Worm (Caenorhabditis elegans) whole organism, early embryonic: ENCODE results near the gene gldi-4.

Source experiments
- B0310.2 ChIP-seq: sonication (generic microtip); optimal IDR thresholded peaks from 2 replicates; lab custom pipeline; 2016; ENCODE audit warnings: mild to moderate bottlenecking, missing genetic modification characterization, missing compliant biosample characterization
- F13C5.2 ChIP-seq: sonication (generic microtip); optimal IDR thresholded peaks from 2 replicates; lab custom pipeline; 2017; ENCODE audit warnings: mild to moderate bottlenecking, missing genetic modification characterization, inconsistent platforms, missing compliant biosample characterization
- aly-1 ChIP-seq: sonication (generic microtip); optimal IDR thresholded peaks from 2 replicates; lab custom pipeline; 2016; ENCODE audit warnings: missing genetic modification characterization, missing compliant biosample characterization
- ama-1 ChIP-seq: fragments of 150-350 bp; optimal IDR thresholded peaks from 2 replicates; lab custom pipeline; 2014
- ceh-13 ChIP-seq: fragments of 200-800 bp; sonication (Bioruptor generic); optimal IDR thresholded peaks from 2 replicates; lab custom pipeline; 2018; ENCODE audit warnings: mild to moderate bottlenecking, missing genetic modification characterization, missing compliant biosample characterization
- ets-7 ChIP-seq: sonication (generic microtip); optimal IDR thresholded peaks from 2 replicates; lab custom pipeline; 2016; ENCODE audit warnings: missing genotype, missing genetic modification characterization, missing compliant biosample characterization
- flt-1 ChIP-seq: fragments of 200-800 bp; sonication (Bioruptor generic); IDR thresholded peaks from 2 replicates; pipeline ENCODE4 v1.3.6; 2022; ENCODE audit warnings: missing genetic modification characterization, missing compliant biosample characterization
- hmbx-1 ChIP-seq: sonication (generic microtip); optimal IDR thresholded peaks from 2 replicates; lab custom pipeline; 2016; ENCODE audit warnings: mild to moderate bottlenecking, missing genetic modification characterization, missing compliant biosample characterization
- hmg-4 ChIP-seq: fragments of 200-800 bp; sonication (Bioruptor generic); optimal IDR thresholded peaks from 2 replicates; lab custom pipeline; 2018; ENCODE audit warnings: mild to moderate bottlenecking, missing genetic modification characterization, missing compliant biosample characterization
- hnd-1 ChIP-seq: sonication (generic microtip); optimal IDR thresholded peaks from 2 replicates; lab custom pipeline; 2016; ENCODE audit warnings: missing genetic modification characterization, missing compliant biosample characterization
- pes-1 ChIP-seq: fragments of 200-800 bp; sonication (Bioruptor generic); IDR thresholded peaks from 2 replicates; pipeline ENCODE4 v1.3.6; 2022; ENCODE audit warnings: missing genetic modification reagents, missing genetic modification characterization, missing compliant biosample characterization
- scrt-1 ChIP-seq: fragments of 200-800 bp; sonication (Bioruptor generic); IDR thresholded peaks from 2 replicates; pipeline ENCODE4 v1.3.6; 2022; ENCODE audit warnings: missing genetic modification characterization, missing compliant biosample characterization
- sea-1 ChIP-seq: fragments of 200-800 bp; sonication (Bioruptor generic); conservative IDR thresholded peaks from 2 replicates; pipeline ENCODE4 v1.3.6; 2022; ENCODE audit warnings: missing genetic modification characterization, missing compliant biosample characterization
- tbx-11 ChIP-seq: fragments of 200-800 bp; sonication (Bioruptor generic); IDR thresholded peaks from 2 replicates; pipeline ENCODE4 v1.3.6; 2022; ENCODE audit warnings: missing genetic modification characterization, missing compliant biosample characterization

DNA sequence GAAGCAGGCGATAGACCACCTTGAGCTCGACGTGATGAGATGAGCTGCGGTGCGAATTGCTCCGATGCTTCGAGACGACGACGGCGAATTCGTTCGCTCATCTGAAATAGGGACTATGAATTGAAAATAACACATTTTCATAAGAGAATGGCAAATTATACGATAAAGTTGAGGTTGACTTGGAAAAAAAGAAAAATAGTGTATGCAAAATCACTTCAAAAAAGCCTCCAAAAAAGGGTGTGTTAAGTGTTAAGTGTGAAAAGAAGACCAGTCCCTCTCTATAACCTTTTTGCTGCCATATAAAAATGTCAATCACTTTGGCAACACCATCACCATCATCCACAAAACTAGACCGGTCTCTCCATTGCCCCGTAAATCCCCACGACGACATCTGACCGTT, 30.6 kb upstream of the gldi-4 start, which contains the start of gene prkl-1:
- TF ChIP-seq ama-1 (lab: Kevin White, UChicago) (no peak), hnd-1 (no peak), hmg-4 (GFP tag; lab: Kevin White, UChicago) (no peak), B0310.2 (tag; lab: Kevin White, UChicago) (no peak), hmbx-1 (tag; lab: Kevin White, UChicago) (no peak), aly-1 (no peak), ceh-13 (GFP tag; lab: Kevin White, UChicago) (no peak), flt-1 (GFP tag; lab: Robert Waterston, UW) (no peak), ets-7 (tag; lab: Kevin White, UChicago) (no peak), pes-1 (GFP tag; lab: Robert Waterston, UW) (no peak), tbx-11 (GFP tag; lab: Robert Waterston, UW) (no peak), sea-1 (GFP tag; lab: Robert Waterston, UW) (no peak), F13C5.2 (tag; lab: Kevin White, UChicago) (no peak), scrt-1 (GFP tag; lab: Robert Waterston, UW) (no peak)
